Fruit fly (Drosophila melanogaster): Measurements from ENCODE around the gene mia.

mia gene

DNA sequence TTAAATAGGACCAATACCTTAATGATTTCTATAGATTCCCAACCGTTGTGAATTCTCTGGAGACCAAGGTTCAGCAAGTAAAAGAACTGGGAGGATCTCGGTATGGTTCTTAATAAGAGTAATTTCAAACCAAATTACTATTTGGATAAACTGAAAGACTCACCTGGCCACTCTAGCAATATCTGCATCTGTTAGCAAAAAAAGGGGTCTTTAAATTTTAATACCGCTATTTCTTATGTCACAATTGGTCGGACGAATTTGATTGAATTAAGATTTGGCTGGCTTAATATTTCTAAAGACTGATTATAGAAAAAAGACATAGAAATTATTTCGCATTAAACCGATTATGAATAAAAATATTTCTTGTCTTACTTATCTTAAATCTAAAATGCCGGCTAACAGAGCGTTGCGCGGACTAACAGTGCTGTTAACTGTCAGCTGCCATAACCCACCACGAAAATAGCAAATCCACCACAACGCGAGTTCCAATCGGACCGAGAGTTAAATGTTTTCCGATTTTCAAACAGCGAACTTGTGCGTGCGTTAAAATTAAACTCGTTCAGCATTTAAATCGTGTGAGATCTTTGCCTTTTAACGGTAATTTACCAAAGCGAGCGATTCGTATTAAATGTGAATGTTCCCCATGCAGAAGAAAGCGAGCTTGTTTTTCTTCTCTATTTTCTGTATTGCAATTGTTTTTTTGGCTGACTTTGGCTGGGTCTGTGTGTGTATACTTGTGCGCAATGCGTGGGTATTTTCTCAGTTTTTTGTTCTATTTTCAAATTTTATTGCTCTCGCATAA is 19.9 kb upstream of the mia start, which contains the start of gene CRMP:
TSS of gene CRMP (plus strand) at position 474 of the 802 bp plus-strand sequence.
- TF ChIP-seq kay (GFP tag; ENCODE audit: borderline replicate concordance) (peak; percentile 58), CG7101 (tag; optimal IDR thresholded peaks at IDR 0.05) (no peak), CG33017 (tag; optimal IDR thresholded peaks at IDR 0.05) (no peak), cic (GFP tag; optimal IDR thresholded peaks at IDR 0.05) (no peak), Mnt (GFP tag; optimal IDR thresholded peaks at IDR 0.05) (no peak), Clk (GFP tag; optimal IDR thresholded peaks at IDR 0.05) (no peak), CG11617 (GFP tag; optimal IDR thresholded peaks at IDR 0.05) (peak; percentile 4), CG5204 (GFP tag; optimal IDR thresholded peaks at IDR 0.05) (no peak), Crg-1 (GFP tag; optimal IDR thresholded peaks at IDR 0.05) (no peak), tj (GFP tag; optimal IDR thresholded peaks at IDR 0.05) (peak; percentile 37), ovo (GFP tag; optimal IDR thresholded peaks at IDR 0.05) (no peak), cnc (optimal IDR thresholded peaks at IDR 0.05) (no peak), Hr96 (GFP tag; optimal IDR thresholded peaks at IDR 0.05) (no peak), CG7045 (GFP tag; optimal IDR thresholded peaks at IDR 0.05) (no peak), CG1620 (GFP tag; optimal IDR thresholded peaks at IDR 0.05) (no peak), bab1 (GFP tag; optimal IDR thresholded peaks at IDR 0.05) (no peak), CG14711 (tag; optimal IDR thresholded peaks at IDR 0.05) (peak; percentile 11), CG12768 (GFP tag; optimal IDR thresholded peaks at IDR 0.05) (peak; percentile 25), toe (GFP tag; optimal IDR thresholded peaks at IDR 0.05) (no peak), pad (GFP tag; optimal IDR thresholded peaks at IDR 0.05) (peak; percentile 34)

dm6 chr3R:5568590-5568989 is 17.6 kb upstream of the mia start, which contains the start of the genes CG2931 and Rheb:
Gene CG2931, minus strand, starts transcription at chr3R:5568615.
Gene Rheb, plus strand, starts transcription at chr3R:5568921.
- TF ChIP-seq CG11617 (GFP tag; optimal IDR thresholded peaks at IDR 0.05) (peak; percentile 66), CG1620 (GFP tag; optimal IDR thresholded peaks at IDR 0.05) (peak; percentile 81), cic (GFP tag; optimal IDR thresholded peaks at IDR 0.05) (peak; percentile 13), Mnt (GFP tag; optimal IDR thresholded peaks at IDR 0.05) (peak; percentile 77), CG7101 (tag; optimal IDR thresholded peaks at IDR 0.05) (peak; percentile 70), toe (GFP tag; optimal IDR thresholded peaks at IDR 0.05) (no peak), pad (GFP tag; optimal IDR thresholded peaks at IDR 0.05) (peak; percentile 42), CG33017 (tag; optimal IDR thresholded peaks at IDR 0.05) (peak; percentile 35), Hr96 (GFP tag; optimal IDR thresholded peaks at IDR 0.05) (peak; percentile 64), CG12768 (GFP tag; optimal IDR thresholded peaks at IDR 0.05) (peak; percentile 44), bab1 (GFP tag; optimal IDR thresholded peaks at IDR 0.05) (peak; percentile 85), CG5204 (GFP tag; optimal IDR thresholded peaks at IDR 0.05) (no peak), cnc (optimal IDR thresholded peaks at IDR 0.05) (no peak), CG7045 (GFP tag; optimal IDR thresholded peaks at IDR 0.05) (peak; percentile 36), Crg-1 (GFP tag; optimal IDR thresholded peaks at IDR 0.05) (no peak), CG14711 (tag; optimal IDR thresholded peaks at IDR 0.05) (peak; percentile 65), Clk (GFP tag; optimal IDR thresholded peaks at IDR 0.05) (peak; percentile 44), kay (GFP tag; ENCODE audit: borderline replicate concordance) (no peak), tj (GFP tag; optimal IDR thresholded peaks at IDR 0.05) (peak; percentile 57), ovo (GFP tag; optimal IDR thresholded peaks at IDR 0.05) (peak; percentile 69)

- TF ChIP-seq cnc (optimal IDR thresholded peaks at IDR 0.05) (peak in 1 of 2 experiments; percentile 9), CG12768 (GFP tag; optimal IDR thresholded peaks at IDR 0.05) (peak; percentile 87), CG33017 (tag; optimal IDR thresholded peaks at IDR 0.05) (peak; percentile 91), cic (GFP tag; optimal IDR thresholded peaks at IDR 0.05) (peak; percentile 88), CG1620 (GFP tag; optimal IDR thresholded peaks at IDR 0.05) (no peak), CG7101 (tag; optimal IDR thresholded peaks at IDR 0.05) (peak; percentile 89), ovo (GFP tag; optimal IDR thresholded peaks at IDR 0.05) (no peak), bab1 (GFP tag; optimal IDR thresholded peaks at IDR 0.05) (peak; percentile 62), CG7045 (GFP tag; optimal IDR thresholded peaks at IDR 0.05) (peak; percentile 87), CG5204 (GFP tag; optimal IDR thresholded peaks at IDR 0.05) (no peak), kay (GFP tag; ENCODE audit: borderline replicate concordance) (no peak), pad (GFP tag; optimal IDR thresholded peaks at IDR 0.05) (peak; percentile 56), CG11617 (GFP tag; optimal IDR thresholded peaks at IDR 0.05) (peak; percentile 80), Clk (GFP tag; optimal IDR thresholded peaks at IDR 0.05) (peak; percentile 71), Mnt (GFP tag; optimal IDR thresholded peaks at IDR 0.05) (peak; percentile 68), CG14711 (tag; optimal IDR thresholded peaks at IDR 0.05) (peak; percentile 89), Hr96 (GFP tag; optimal IDR thresholded peaks at IDR 0.05) (peak; percentile 69), tj (GFP tag; optimal IDR thresholded peaks at IDR 0.05) (peak; percentile 35), toe (GFP tag; optimal IDR thresholded peaks at IDR 0.05) (no peak)
Observed at dm6 chr3R:5565623-5566022, 14.7 kb upstream of the mia start.

DNA sequence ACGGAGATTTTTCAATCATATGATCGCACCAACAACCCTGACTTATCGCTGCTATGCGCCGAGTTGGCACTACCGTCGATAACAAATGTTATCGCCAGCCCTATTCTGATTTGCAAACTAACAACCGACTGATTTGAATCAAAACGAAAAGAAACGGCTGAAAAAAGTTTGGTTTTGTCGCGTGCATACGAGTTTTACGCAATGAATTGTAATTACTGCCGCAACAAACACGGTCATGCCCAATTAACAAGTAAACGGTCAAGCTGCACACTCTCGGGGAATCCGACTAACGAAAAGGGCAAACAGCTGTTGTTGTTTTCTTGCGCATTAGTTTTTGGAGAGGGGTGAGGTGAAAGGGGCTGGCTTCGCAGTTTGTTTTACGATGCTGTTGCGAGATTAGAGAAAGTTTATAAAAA is 13.8 kb upstream of the mia start, which contains the start of the genes CG14671 and CG12746:
TSS of gene CG14671 (minus strand) at position 41 of the 416 bp plus-strand sequence.
TSS of gene CG12746 (plus strand) at position 91 of the 416 bp plus-strand sequence.
- TF ChIP-seq kay (GFP tag; ENCODE audit: borderline replicate concordance) (no peak), pad (GFP tag; optimal IDR thresholded peaks at IDR 0.05) (no peak), CG7045 (GFP tag; optimal IDR thresholded peaks at IDR 0.05) (no peak), CG33017 (tag; optimal IDR thresholded peaks at IDR 0.05) (no peak), tj (GFP tag; optimal IDR thresholded peaks at IDR 0.05) (peak; percentile 35), CG12768 (GFP tag; optimal IDR thresholded peaks at IDR 0.05) (no peak), cnc (optimal IDR thresholded peaks at IDR 0.05) (no peak), Crg-1 (GFP tag; optimal IDR thresholded peaks at IDR 0.05) (no peak), Mnt (GFP tag; optimal IDR thresholded peaks at IDR 0.05) (peak; percentile 64), Clk (GFP tag; optimal IDR thresholded peaks at IDR 0.05) (no peak), CG14711 (tag; optimal IDR thresholded peaks at IDR 0.05) (no peak), CG11617 (GFP tag; optimal IDR thresholded peaks at IDR 0.05) (peak; percentile 38), ovo (GFP tag; optimal IDR thresholded peaks at IDR 0.05) (no peak), Hr96 (GFP tag; optimal IDR thresholded peaks at IDR 0.05) (no peak), CG7101 (tag; optimal IDR thresholded peaks at IDR 0.05) (no peak), CG5204 (GFP tag; optimal IDR thresholded peaks at IDR 0.05) (no peak), toe (GFP tag; optimal IDR thresholded peaks at IDR 0.05) (no peak), cic (GFP tag; optimal IDR thresholded peaks at IDR 0.05) (peak; percentile 48), bab1 (GFP tag; optimal IDR thresholded peaks at IDR 0.05) (no peak), CG1620 (GFP tag; optimal IDR thresholded peaks at IDR 0.05) (no peak)

Data from whole organism, adult.